Worm (Caenorhabditis elegans): Measurements from ENCODE around the gene nhr-132.

The nhr-132 gene

ce11 chrV:534176-534575 is at the start of gene nhr-132:
Gene nhr-132, plus strand, starts transcription at chrV:534446.
- TF ChIP-seq K12H6.12 (tag; optimal IDR thresholded peaks at IDR 0.05) (no peak), hmg-20 (GFP tag; IDR thresholded peaks at IDR 0.05) (no peak), pbrm-1 (GFP tag; IDR thresholded peaks at IDR 0.05) (no peak), attf-5 (GFP tag; optimal IDR thresholded peaks at IDR 0.05) (peak; percentile 30), efl-1 (GFP tag; optimal IDR thresholded peaks at IDR 0.05) (no peak), hmg-1.2 (GFP tag; IDR thresholded peaks at IDR 0.05) (peak; percentile 66; the same call in 1 of the 2 replicates), ztf-18 (tag; optimal IDR thresholded peaks at IDR 0.05) (no peak), nhr-80 (tag; optimal IDR thresholded peaks at IDR 0.05) (peak; percentile 47), zim-3 (tag; optimal IDR thresholded peaks at IDR 0.05) (no peak), mel-28 (tag; optimal IDR thresholded peaks at IDR 0.05; ENCODE audit: borderline replicate concordance) (no peak)

- no peak for TF ChIP-seq cebp-2 (GFP tag; IDR thresholded peaks at IDR 0.05)
- no peak for TF ChIP-seq nfya-2 (GFP tag; IDR thresholded peaks at IDR 0.05)
These were observed 47.6 kb upstream of the nhr-132 start, which contains the start of gene nhr-211 for ce11 chrV:486684-487083. Gene nhr-211, plus strand, starts transcription at chrV:486984.

DNA sequence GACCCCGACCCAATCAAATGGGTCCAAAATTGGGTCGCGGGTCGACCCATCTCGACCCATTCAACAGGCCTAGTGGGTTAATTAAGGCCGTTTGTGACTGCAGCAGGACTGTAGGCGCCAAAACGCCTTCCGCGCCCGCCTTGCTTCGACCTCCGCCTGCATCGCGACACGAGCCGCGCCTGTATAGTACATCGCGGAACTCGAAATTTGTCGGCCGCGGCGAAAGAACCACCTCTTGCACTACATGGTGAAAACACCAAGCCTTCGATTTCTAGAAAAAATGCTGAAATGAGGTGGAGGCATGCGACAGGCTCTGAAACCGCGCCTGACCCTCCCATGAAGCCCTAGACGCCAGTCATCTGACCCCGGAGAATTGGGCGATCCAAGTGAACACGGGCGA is 46.3 kb upstream of the nhr-132 start:
- TF ChIP-seq nfya-1 (tag; optimal IDR thresholded peaks at IDR 0.05; ENCODE audit: borderline replicate concordance, insufficient read depth) (no peak), snpc-4 (GFP tag; optimal IDR thresholded peaks at IDR 0.05) (no peak), snpc-4 (tag; optimal IDR thresholded peaks at IDR 0.05) (peak in 2 of 4 experiments; percentile 57 to 72), hmg-1.2 (GFP tag; IDR thresholded peaks at IDR 0.05) (peak; percentile 13; the same call in 1 of the 2 replicates), die-1 (tag; optimal IDR thresholded peaks at IDR 0.05) (no peak), akir-1 (GFP tag; optimal IDR thresholded peaks at IDR 0.05) (no peak), F57C9.4 (tag; optimal IDR thresholded peaks at IDR 0.05) (no peak), efl-1 (GFP tag; optimal IDR thresholded peaks at IDR 0.05) (no peak), zfh-2 (GFP tag; conservative IDR thresholded peaks at IDR 0.05) (peak; percentile 58)

- TF ChIP-seq pha-4 (tag; optimal IDR thresholded peaks at IDR 0.05) (no peak), nhr-80 (tag; optimal IDR thresholded peaks at IDR 0.05) (peak; percentile 27)
These were observed 44.9 kb upstream of the nhr-132 start, which contains the start of gene nhr-106 for ce11 chrV:489320-489719. Gene nhr-106, plus strand, starts transcription at chrV:489620.

- no peak for TF ChIP-seq ceh-79 (tag; optimal IDR thresholded peaks at IDR 0.05)
- no peak for TF ChIP-seq madf-6 (GFP tag; IDR thresholded peaks at IDR 0.05)
- no peak for TF ChIP-seq ama-1 (optimal IDR thresholded peaks at IDR 0.05)
- TF ChIP-seq ama-1 (GFP tag; optimal IDR thresholded peaks at IDR 0.05): no peak
- TF ChIP-seq nfya-2 (GFP tag; IDR thresholded peaks at IDR 0.05): no peak
- TF ChIP-seq pbrm-1 (GFP tag; IDR thresholded peaks at IDR 0.05): no peak
- no peak for TF ChIP-seq ceh-91 (GFP tag; IDR thresholded peaks at IDR 0.05)
- TF ChIP-seq gei-17 (GFP tag; optimal IDR thresholded peaks at IDR 0.05): no peak
- TF ChIP-seq akir-1 (GFP tag; optimal IDR thresholded peaks at IDR 0.05): no peak
These were observed 42.8 kb upstream of the nhr-132 start, which contains the start of gene str-196 for ce11 chrV:491432-491831. Gene str-196, plus strand, starts transcription at chrV:491732.

DNA sequence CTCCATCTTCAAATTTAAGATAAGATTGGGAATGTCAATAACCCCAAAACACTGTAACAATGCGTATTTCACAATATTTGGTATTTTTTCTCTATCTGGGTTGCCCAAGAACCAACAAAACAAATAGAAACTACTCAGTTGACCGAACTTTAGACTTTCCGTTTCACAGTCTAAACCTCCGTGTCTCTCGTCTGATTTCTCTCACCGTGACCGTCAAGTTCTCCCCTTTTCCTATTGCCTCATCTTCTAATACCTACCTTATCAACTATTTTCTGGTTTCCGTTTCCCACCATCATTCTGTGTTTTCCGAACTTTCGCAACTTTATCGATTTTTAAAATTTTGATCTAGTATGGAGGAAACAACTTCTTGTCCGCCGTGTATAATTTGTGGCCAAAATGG is 40.0 kb upstream of the nhr-132 start, which contains the start of gene nhr-131:
Gene nhr-131, plus strand, starts transcription at position 87 of the 400 bp plus-strand sequence.
- TF ChIP-seq nhr-80 (tag; optimal IDR thresholded peaks at IDR 0.05): peak; percentile 77
- TF ChIP-seq attf-5 (GFP tag; optimal IDR thresholded peaks at IDR 0.05): peak; percentile 54
- peak; percentile 73 for TF ChIP-seq cebp-1 (GFP tag; IDR thresholded peaks at IDR 0.05)
- TF ChIP-seq cebp-1 (tag; optimal IDR thresholded peaks at IDR 0.05): peak; percentile 89
- TF ChIP-seq lir-1 (GFP tag; conservative IDR thresholded peaks at IDR 0.05): no peak
- TF ChIP-seq dox-1 (GFP tag; IDR thresholded peaks at IDR 0.05): peak; percentile 41
- TF ChIP-seq F23B12.7 (tag; optimal IDR thresholded peaks at IDR 0.05; ENCODE audit: insufficient read depth): no peak
- peak; percentile 20 for TF ChIP-seq lin-40 (tag; optimal IDR thresholded peaks at IDR 0.05)

Data from whole organism, young adult.